Worm (Caenorhabditis elegans) whole organism, L4/young adult: ENCODE results near the gene polk-1.

ENCODE experiments used
- W03F9.2 ChIP-seq: fragments of 150-350 bp; optimal IDR thresholded peaks from 2 replicates; lab custom pipeline; 2014; ENCODE audit warnings: missing biosample characterization, missing genetic modification characterization
- dao-5 ChIP-seq: sonication (generic microtip); optimal IDR thresholded peaks from 2 replicates; lab custom pipeline; 2016; ENCODE audit warnings: missing genotype, missing genetic modification characterization, moderate library complexity, missing compliant biosample characterization
- him-1 ChIP-seq: sonication (generic microtip); optimal IDR thresholded peaks from 2 replicates; lab custom pipeline; 2016; ENCODE audit warnings: missing genotype, missing genetic modification reagents, missing genetic modification characterization, missing compliant biosample characterization

polk-1 gene

ce11 chrIII:8616587-8616986 lies 11.8 kb downstream of the polk-1 start, which contains the start of gene C06E1.11:
Gene C06E1.11 (minus strand): TSS chrIII:8616687.
- TF ChIP-seq dao-5 (tag; lab: Kevin White, UChicago) (no peak), him-1 (tag; lab: Kevin White, UChicago) (no peak), W03F9.2 (no peak)

ce11 chrIII:8614490-8614889 lies 13.9 kb downstream of the polk-1 start, which contains the start of gene rha-2:
Gene rha-2 (minus strand): TSS chrIII:8614569.
- TF ChIP-seq him-1 (tag; lab: Kevin White, UChicago) (no peak), dao-5 (tag; lab: Kevin White, UChicago) (no peak), W03F9.2 (no peak)

- TF ChIP-seq W03F9.2: no peak
Measured at ce11 chrIII:8613573-8613972, 14.8 kb downstream of the polk-1 start.

DNA sequence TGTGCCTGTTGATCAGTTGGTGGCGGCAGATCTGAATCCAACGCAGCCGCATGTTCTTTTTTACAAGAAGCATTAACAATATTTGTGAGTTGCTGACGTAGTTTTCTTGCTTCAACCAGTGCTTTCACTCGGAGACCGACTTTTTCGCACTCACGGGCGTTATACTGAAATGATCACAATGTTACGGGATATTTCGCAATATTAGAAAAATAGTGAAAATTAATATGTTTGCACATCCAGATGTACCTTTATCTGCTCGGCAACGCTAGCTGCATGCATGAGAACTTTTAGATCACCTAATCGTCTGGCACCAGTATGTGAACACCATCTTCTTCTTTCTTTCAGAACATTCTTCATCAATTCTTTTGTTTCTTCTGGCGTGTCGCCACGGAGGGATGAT lies 17.1 kb downstream of the polk-1 start:
- no peak for TF ChIP-seq him-1 (tag; lab: Kevin White, UChicago)
- no peak for TF ChIP-seq dao-5 (tag; lab: Kevin White, UChicago)
- TF ChIP-seq W03F9.2: no peak

ce11 chrIII:8609683-8610082 lies 18.7 kb downstream of the polk-1 start, which contains the start of gene C06E1.9:
Gene C06E1.9 (minus strand): TSS chrIII:8609783.
- no peak for TF ChIP-seq him-1 (tag; lab: Kevin White, UChicago)
- no peak for TF ChIP-seq dao-5 (tag; lab: Kevin White, UChicago)
- TF ChIP-seq W03F9.2: no peak

DNA sequence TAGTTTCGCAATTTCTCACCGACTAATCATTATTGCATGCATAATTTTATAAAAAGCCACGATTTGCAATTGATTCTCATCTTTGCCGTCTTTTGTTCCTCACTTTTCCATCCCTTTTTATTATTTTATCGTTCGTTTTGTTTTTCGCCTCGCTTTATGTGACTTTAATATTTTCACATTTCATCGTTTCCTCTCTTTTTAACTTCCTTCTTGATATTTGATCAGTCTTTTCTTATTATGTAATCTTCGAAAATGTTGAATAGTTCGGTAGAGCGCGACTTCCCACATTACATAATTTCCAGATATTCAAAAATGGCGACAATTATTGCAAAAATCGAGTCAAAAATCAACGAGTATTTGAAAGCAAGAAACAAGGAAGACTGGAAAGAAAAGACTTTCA lies 22.9 kb downstream of the polk-1 start, which contains the start of gene C06E1.1:
C06E1.1 (plus strand) TSS at position 301 of the 400 bp plus-strand sequence.
- TF ChIP-seq him-1 (tag; lab: Kevin White, UChicago): no peak

DNA sequence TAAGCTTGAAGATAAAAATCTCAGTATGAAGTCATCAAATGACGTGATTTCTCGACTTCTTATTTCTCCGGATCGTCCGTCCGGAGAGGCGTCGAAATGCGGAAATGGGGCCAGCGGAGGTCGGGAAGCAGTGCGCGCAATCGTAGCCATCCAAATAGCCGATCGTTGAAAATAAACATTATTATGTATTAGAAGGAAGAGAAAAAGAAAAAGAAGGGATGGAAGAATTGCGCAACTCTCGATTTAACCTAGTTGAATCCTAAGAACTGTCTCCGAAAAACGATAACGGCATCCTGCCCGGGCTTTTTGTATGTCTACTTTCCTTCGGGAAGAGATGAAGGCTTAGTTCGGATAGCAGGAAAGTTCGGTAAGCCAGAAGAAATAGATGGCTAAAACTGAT lies 26.2 kb downstream of the polk-1 start:
- TF ChIP-seq W03F9.2: no peak
- no peak for TF ChIP-seq him-1 (tag; lab: Kevin White, UChicago)
- no peak for TF ChIP-seq dao-5 (tag; lab: Kevin White, UChicago)

ce11 chrIII:8598961-8599360 lies 29.4 kb downstream of the polk-1 start:
- TF ChIP-seq him-1 (tag; lab: Kevin White, UChicago): no peak

DNA sequence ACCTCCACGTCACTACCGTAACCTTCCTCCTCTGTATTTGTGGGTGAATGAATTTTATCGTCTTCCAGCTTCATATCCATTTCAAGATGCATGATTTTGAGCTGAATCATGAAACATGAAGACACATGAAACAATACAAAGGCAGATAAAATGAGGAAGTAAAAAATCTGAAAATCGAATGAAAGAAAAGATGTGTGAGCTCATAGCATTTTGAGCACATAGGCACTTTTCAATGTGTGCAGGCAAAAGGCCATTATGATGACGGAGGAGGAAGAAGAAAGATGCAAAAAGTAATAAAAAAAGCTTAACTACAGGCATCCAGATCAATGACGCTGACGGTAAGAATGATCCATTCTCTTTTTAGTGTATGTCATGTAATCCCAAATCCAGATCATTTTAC lies 30.6 kb downstream of the polk-1 start, which contains the start of gene ztf-30:
ztf-30 (minus strand) TSS at position 101 of the 400 bp plus-strand sequence.
- TF ChIP-seq W03F9.2 (no peak), dao-5 (tag; lab: Kevin White, UChicago) (no peak), him-1 (tag; lab: Kevin White, UChicago) (no peak)

- TF ChIP-seq W03F9.2 (no peak), dao-5 (tag; lab: Kevin White, UChicago) (no peak)
Measured at ce11 chrIII:8596692-8597091, 31.7 kb downstream of the polk-1 start.

ce11 chrIII:8594088-8594487 lies 34.3 kb downstream of the polk-1 start:
- TF ChIP-seq him-1 (tag; lab: Kevin White, UChicago): no peak
- no peak for TF ChIP-seq W03F9.2

- TF ChIP-seq W03F9.2 (no peak), dao-5 (tag; lab: Kevin White, UChicago) (no peak), him-1 (tag; lab: Kevin White, UChicago) (no peak)
Measured at ce11 chrIII:8593620-8594019, 34.8 kb downstream of the polk-1 start, which contains the start of gene C06E1.7. Gene C06E1.7 (minus strand): TSS chrIII:8593720.

DNA sequence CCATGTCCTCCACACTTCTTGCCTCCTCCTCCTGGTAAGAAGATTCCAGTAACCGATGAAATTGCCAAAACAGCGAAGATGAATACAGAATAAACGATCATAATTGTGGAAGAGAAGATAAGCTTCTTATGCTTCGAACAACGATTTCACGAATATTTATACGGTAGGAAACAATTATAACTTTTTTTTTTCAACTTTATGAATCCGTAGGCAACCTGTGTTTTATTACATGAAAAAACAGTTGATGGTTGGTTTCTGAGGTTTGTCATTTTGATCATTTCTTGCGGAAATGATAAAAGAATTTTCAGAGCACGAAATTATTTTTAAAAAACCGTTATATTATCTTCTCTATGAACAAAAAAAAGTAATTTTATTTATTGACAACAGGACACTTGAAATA lies 37.5 kb downstream of the polk-1 start, which contains the start of gene fipr-16:
fipr-16 (minus strand) TSS at position 101 of the 400 bp plus-strand sequence.
- TF ChIP-seq W03F9.2: no peak
- no peak for TF ChIP-seq dao-5 (tag; lab: Kevin White, UChicago)
- TF ChIP-seq him-1 (tag; lab: Kevin White, UChicago): no peak

DNA sequence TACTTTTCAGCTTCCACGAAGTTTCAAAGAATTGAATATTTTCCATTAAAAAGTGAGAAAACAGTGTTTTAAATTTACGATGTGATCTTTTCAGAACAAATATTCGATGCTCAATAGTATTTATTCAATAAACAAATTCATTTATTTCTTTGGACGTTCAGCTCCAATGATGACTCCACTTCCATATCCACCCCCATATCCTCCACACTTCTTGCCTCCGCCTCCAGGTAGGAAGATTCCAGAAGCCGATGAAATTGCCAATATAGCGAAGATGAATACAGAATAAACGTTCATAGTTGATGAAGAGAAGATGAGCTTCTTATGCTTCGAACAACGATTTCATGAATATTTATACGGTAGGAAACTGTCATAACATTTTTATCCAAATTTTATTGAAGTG lies 39.2 kb downstream of the polk-1 start, which contains the start of gene fip-3:
fip-3 (minus strand) TSS at position 294 of the 400 bp plus-strand sequence.
- no peak for TF ChIP-seq him-1 (tag; lab: Kevin White, UChicago)
- TF ChIP-seq W03F9.2: no peak
- TF ChIP-seq dao-5 (tag; lab: Kevin White, UChicago): no peak

ce11 chrIII:8588592-8589153 lies 39.7 kb downstream of the polk-1 start, which contains the start of gene glr-1:
Gene glr-1 (minus strand): TSS chrIII:8588642.
- TF ChIP-seq W03F9.2 (no peak), him-1 (tag; lab: Kevin White, UChicago) (no peak), dao-5 (tag; lab: Kevin White, UChicago) (no peak)
